Worm (Caenorhabditis elegans) whole organism, L3 larva: ENCODE results near the gene R160.14.
A peak's percentile ranks its signal among the peaks of the same experiment; 100 is the strongest.

Experiments used
- R02D3.7 ChIP-seq: fragments of 150-350 bp; optimal IDR thresholded peaks from 2 replicates; lab custom pipeline; 2014; ENCODE audit warnings: missing biosample characterization, missing genetic modification characterization
- ZK546.5 ChIP-seq: sonication (generic microtip); optimal IDR thresholded peaks from 2 replicates; lab custom pipeline; 2017; ENCODE audit warnings: missing biosample characterization, missing genetic modification characterization
- ama-1 ChIP-seq: fragments of 150-350 bp; optimal IDR thresholded peaks from 2 replicates; lab custom pipeline; 2018
- ceh-16 ChIP-seq: sonication (generic microtip); optimal IDR thresholded peaks from 2 replicates; lab custom pipeline; 2017; ENCODE audit warnings: missing biosample characterization, missing genetic modification characterization
- ceh-28 ChIP-seq: fragments of 150-350 bp; optimal IDR thresholded peaks from 2 replicates; lab custom pipeline; 2014; ENCODE audit warnings: missing biosample characterization, missing genetic modification reagents, missing genetic modification characterization
- ceh-82 ChIP-seq: fragments of 150-350 bp; optimal IDR thresholded peaks from 2 replicates; lab custom pipeline; 2014; ENCODE audit warnings: missing biosample characterization, missing genetic modification characterization
- ceh-9 ChIP-seq: sonication (generic microtip); optimal IDR thresholded peaks from 2 replicates; lab custom pipeline; 2018; ENCODE audit warnings: missing biosample characterization, missing genetic modification characterization
- egl-5 ChIP-seq: fragments of 150-350 bp; optimal IDR thresholded peaks from 2 replicates; lab custom pipeline; 2017; ENCODE audit warnings: missing biosample characterization, missing genetic modification reagents, missing genetic modification characterization, inconsistent platforms
- elt-1 ChIP-seq: fragments of 150-350 bp; optimal IDR thresholded peaks from 2 replicates; lab custom pipeline; 2014; ENCODE audit warnings: missing biosample characterization, missing genetic modification characterization
- elt-2 ChIP-seq: sonication (generic microtip); optimal IDR thresholded peaks from 2 replicates; lab custom pipeline; 2016; ENCODE audit warnings: missing genetic modification reagents, mild to moderate bottlenecking, missing genetic modification characterization, missing compliant biosample characterization
- elt-3 ChIP-seq, 3 experiments: fragments of 150-350 bp in 1 of 3; sonication (generic microtip) in 2 of 3; optimal IDR thresholded peaks; 2 replicates in 2 of 3; 4 replicates in 1 of 3; lab custom pipeline; 2014 to 2017; ENCODE audit warnings: missing biosample characterization in 3 of 3, missing genetic modification characterization in 3 of 3
- eor-1 ChIP-seq, 2 experiments: fragments of 150-350 bp; optimal IDR thresholded peaks; 2 replicates each; lab custom pipeline; 2014 to 2018; ENCODE audit warnings: missing biosample characterization in 2 of 2, missing genetic modification characterization in 2 of 2
- fos-1 ChIP-seq: fragments of 150-350 bp; optimal IDR thresholded peaks from 2 replicates; lab custom pipeline; 2014; ENCODE audit warnings: missing biosample characterization, missing genetic modification characterization
- hmg-11 ChIP-seq: sonication (generic microtip); optimal IDR thresholded peaks from 2 replicates; lab custom pipeline; 2016; ENCODE audit warnings: missing genetic modification characterization, missing compliant biosample characterization
- jun-1 ChIP-seq: fragments of 150-350 bp; optimal IDR thresholded peaks from 2 replicates; lab custom pipeline; 2014; ENCODE audit warnings: missing biosample characterization, missing genetic modification reagents, missing genetic modification characterization
- lin-15B ChIP-seq: fragments of 150-350 bp; optimal IDR thresholded peaks from 2 replicates; lab custom pipeline; 2014; ENCODE audit warnings: missing biosample characterization, missing genetic modification characterization
- lin-39 ChIP-seq: fragments of 150-350 bp; optimal IDR thresholded peaks from 2 replicates; lab custom pipeline; 2018; ENCODE audit warnings: missing biosample characterization, missing genetic modification reagents, missing genetic modification characterization
- lsy-12 ChIP-seq: sonication (generic microtip); optimal IDR thresholded peaks from 2 replicates; lab custom pipeline; 2016; ENCODE audit warnings: mild to moderate bottlenecking, missing genetic modification characterization, missing compliant biosample characterization
- mdl-1 ChIP-seq: fragments of 150-350 bp; optimal IDR thresholded peaks from 2 replicates; lab custom pipeline; 2014; ENCODE audit warnings: missing biosample characterization, missing genetic modification characterization
- mml-1 ChIP-seq: fragments of 150-350 bp; sonication (generic microtip); optimal IDR thresholded peaks from 3 replicates; lab custom pipeline; 2014; ENCODE audit warnings: missing biosample characterization, missing genetic modification characterization
- nfya-1 ChIP-seq: sonication (generic microtip); optimal IDR thresholded peaks from 2 replicates; lab custom pipeline; 2017; ENCODE audit warnings: missing genetic modification characterization, mild to moderate bottlenecking, missing compliant biosample characterization, antibody characterized with exemption, moderate library complexity; ENCODE audit not compliant: insufficient read depth
- nhr-11 ChIP-seq: fragments of 150-350 bp; optimal IDR thresholded peaks from 2 replicates; lab custom pipeline; 2014; ENCODE audit warnings: missing biosample characterization, missing genetic modification characterization
- nhr-12 ChIP-seq: fragments of 150-350 bp; optimal IDR thresholded peaks from 2 replicates; lab custom pipeline; 2014; ENCODE audit warnings: missing biosample characterization, missing genetic modification characterization
- nhr-23 ChIP-seq: fragments of 150-350 bp; optimal IDR thresholded peaks from 2 replicates; lab custom pipeline; 2014; ENCODE audit warnings: missing biosample characterization, missing genetic modification reagents, missing genetic modification characterization
- nhr-237 ChIP-seq: fragments of 150-350 bp; optimal IDR thresholded peaks from 2 replicates; lab custom pipeline; 2014; ENCODE audit warnings: missing biosample characterization, missing genetic modification characterization
- nhr-25 ChIP-seq: sonication (generic microtip); optimal IDR thresholded peaks from 2 replicates; lab custom pipeline; 2017; ENCODE audit warnings: missing biosample characterization, missing genetic modification characterization
- nhr-28 ChIP-seq: fragments of 150-350 bp; optimal IDR thresholded peaks from 2 replicates; lab custom pipeline; 2014; ENCODE audit warnings: missing biosample characterization, missing genetic modification characterization
- nhr-43 ChIP-seq: sonication (generic microtip); optimal IDR thresholded peaks from 2 replicates; lab custom pipeline; 2016; ENCODE audit warnings: mild to moderate bottlenecking, missing genetic modification characterization, missing compliant biosample characterization; ENCODE audit not compliant: poor library complexity, severe bottlenecking
- nhr-67 ChIP-seq: fragments of 150-350 bp; optimal IDR thresholded peaks from 2 replicates; lab custom pipeline; 2014; ENCODE audit warnings: missing biosample characterization, missing genetic modification characterization
- nhr-76 ChIP-seq: fragments of 150-350 bp; sonication (generic microtip); optimal IDR thresholded peaks from 5 replicates; lab custom pipeline; 2014; ENCODE audit warnings: missing biosample characterization, missing genetic modification characterization
- nhr-77 ChIP-seq: fragments of 150-350 bp; optimal IDR thresholded peaks from 2 replicates; lab custom pipeline; 2014; ENCODE audit warnings: missing biosample characterization, missing genetic modification characterization
- pqm-1 ChIP-seq: fragments of 150-350 bp; optimal IDR thresholded peaks from 2 replicates; lab custom pipeline; 2017; ENCODE audit warnings: missing biosample characterization, missing genetic modification characterization, inconsistent platforms
- sea-2 ChIP-seq: fragments of 150-350 bp; sonication (generic microtip); optimal IDR thresholded peaks from 4 replicates; lab custom pipeline; 2014; ENCODE audit warnings: missing biosample characterization, missing genetic modification reagents, missing genetic modification characterization
- skn-1 ChIP-seq: fragments of 150-350 bp; optimal IDR thresholded peaks from 2 replicates; lab custom pipeline; 2014; ENCODE audit warnings: missing biosample characterization, missing genetic modification characterization
- snpc-4 ChIP-seq: fragments of 150-350 bp; optimal IDR thresholded peaks from 2 replicates; lab custom pipeline; 2014; ENCODE audit warnings: missing biosample characterization, missing genetic modification characterization
- unc-62 ChIP-seq: fragments of 150-350 bp; sonication (generic microtip); optimal IDR thresholded peaks from 4 replicates; lab custom pipeline; 2014; ENCODE audit warnings: missing biosample characterization, missing genetic modification reagents, missing genetic modification characterization
- zag-1 ChIP-seq: fragments of 150-350 bp; optimal IDR thresholded peaks from 2 replicates; lab custom pipeline; 2014; ENCODE audit warnings: missing biosample characterization, missing genetic modification characterization
- ztf-4 ChIP-seq: fragments of 150-350 bp; optimal IDR thresholded peaks from 2 replicates; lab custom pipeline; 2014; ENCODE audit warnings: missing biosample characterization, missing genetic modification characterization

R160.14 gene

DNA sequence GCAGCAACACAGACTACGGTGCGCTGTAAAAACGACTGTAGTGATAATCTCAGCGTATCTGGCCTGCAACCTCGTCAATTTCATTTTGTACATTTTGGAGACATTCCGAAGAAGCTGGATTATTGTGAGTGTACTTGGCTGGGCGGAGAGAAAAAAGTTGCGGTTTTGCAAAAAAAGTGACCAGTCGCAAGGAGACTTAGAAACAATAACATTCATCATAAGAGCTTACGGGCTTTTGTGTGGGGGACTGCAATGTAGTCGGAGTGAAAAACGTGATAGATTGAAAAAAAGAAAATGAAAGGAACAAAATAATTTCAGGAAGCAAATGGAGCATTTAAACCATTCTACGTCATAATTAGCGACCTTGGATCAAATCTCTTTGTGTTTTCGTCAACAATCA is 36.6 kb upstream of the R160.14 start:
- TF ChIP-seq nhr-11 (tag; lab: Kevin White, UChicago), result no peak
- peak; percentile 38 for TF ChIP-seq lin-39 (tag; lab: Kevin White, UChicago)
- TF ChIP-seq nfya-1 (tag; lab: Kevin White, UChicago), result peak; percentile 17
- no peak for TF ChIP-seq fos-1 (tag; lab: Kevin White, UChicago)

DNA sequence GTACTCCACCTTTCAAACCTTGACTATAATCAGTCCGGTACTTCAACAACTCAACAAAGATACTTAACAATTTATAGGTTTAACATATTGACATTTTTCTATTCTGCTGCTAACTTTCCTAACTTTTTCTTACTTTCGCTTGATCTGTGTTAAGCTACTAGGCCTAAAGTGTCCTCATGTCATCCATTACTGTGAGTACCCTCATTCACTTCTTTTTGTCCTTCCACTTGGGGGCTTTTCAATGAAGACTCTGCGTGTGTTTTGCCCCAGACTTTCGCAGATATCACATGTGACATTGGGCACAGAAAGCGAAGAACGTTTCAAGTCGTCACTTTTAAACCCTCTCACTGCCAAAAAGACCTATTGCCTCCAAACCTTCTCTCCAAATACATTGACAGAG is 32.8 kb upstream of the R160.14 start:
- TF ChIP-seq ceh-16 (tag; lab: Kevin White, UChicago), result no peak
- no peak for TF ChIP-seq nfya-1 (tag; lab: Kevin White, UChicago)
- peak; percentile 60 for TF ChIP-seq lin-39 (tag; lab: Kevin White, UChicago)
- peak; percentile 35 for TF ChIP-seq elt-1 (tag; lab: Kevin White, UChicago)
- no peak for TF ChIP-seq skn-1 (tag; lab: Kevin White, UChicago)
- TF ChIP-seq unc-62, result peak; percentile 29
- TF ChIP-seq, all 47 proteins: peak for 3

DNA sequence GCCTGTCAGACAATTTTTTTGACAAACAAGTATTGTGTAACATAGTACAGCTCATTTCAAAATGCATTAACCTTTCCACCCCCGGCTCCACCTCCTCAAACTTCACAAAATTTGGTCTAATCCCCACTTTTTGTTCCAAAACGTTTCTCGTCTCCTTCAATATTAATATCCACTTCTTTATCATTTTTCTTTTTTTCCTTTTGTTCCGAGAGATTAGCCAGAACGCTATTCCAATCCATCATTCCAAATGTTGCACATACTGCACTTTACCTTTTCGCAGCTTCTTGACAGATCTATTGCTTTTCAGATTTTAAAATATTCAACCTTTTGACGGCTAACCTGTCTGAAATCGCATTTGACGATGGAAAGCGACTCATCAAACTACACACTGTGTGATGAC is 31.0 kb upstream of the R160.14 start, which contains the start of gene D1079.1:
Gene D1079.1 (plus strand): TSS at position 301 of the 400 bp plus-strand sequence.
- no peak for TF ChIP-seq pqm-1 (tag; lab: Kevin White, UChicago)
- no peak for TF ChIP-seq eor-1 (tag; optimal IDR thresholded peaks at IDR 0.05; lab: Kevin White, UChicago)
- no peak for TF ChIP-seq lin-15B (tag; lab: Kevin White, UChicago)
- no peak for TF ChIP-seq egl-5 (tag; lab: Kevin White, UChicago)
- no peak for TF ChIP-seq mdl-1
- TF ChIP-seq nhr-28 (tag; lab: Kevin White, UChicago), result no peak
- no peak for TF ChIP-seq nhr-237 (tag; lab: Kevin White, UChicago)
- TF ChIP-seq nhr-12 (tag; lab: Kevin White, UChicago), result no peak
- TF ChIP-seq mml-1, result no peak
- no peak for TF ChIP-seq nhr-77 (tag; lab: Kevin White, UChicago)
- no peak for TF ChIP-seq hmg-11 (tag; lab: Kevin White, UChicago)
- TF ChIP-seq nhr-11 (tag; lab: Kevin White, UChicago), result no peak
- TF ChIP-seq fos-1 (tag; lab: Kevin White, UChicago), result no peak
- TF ChIP-seq jun-1, result no peak
- no peak for TF ChIP-seq snpc-4
- TF ChIP-seq ztf-4, result no peak
- TF ChIP-seq ceh-28, result no peak
- TF ChIP-seq lsy-12, result no peak
- no peak for TF ChIP-seq nfya-1 (tag; lab: Kevin White, UChicago)

DNA sequence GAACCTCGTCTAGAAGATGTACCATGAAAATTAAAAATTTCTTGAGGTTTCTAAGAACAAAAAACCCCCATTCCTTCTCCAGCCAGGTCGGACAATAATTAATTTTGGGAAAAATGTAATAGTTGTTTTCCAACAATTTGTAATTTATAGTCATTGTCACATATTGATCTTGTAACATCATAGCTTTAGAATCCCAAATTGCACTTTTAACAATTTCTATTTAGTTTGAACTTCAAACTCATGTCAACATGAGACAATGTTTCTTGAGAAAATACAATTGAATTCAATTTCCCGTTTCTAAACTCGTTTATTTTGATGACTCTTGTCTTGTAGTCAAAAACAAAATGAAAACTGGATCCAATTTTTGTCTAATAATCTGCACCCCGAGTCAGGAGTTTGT is 28.4 kb upstream of the R160.14 start:
- TF ChIP-seq jun-1 (no peak), ceh-9 (tag; lab: Kevin White, UChicago) (no peak), lin-39 (tag; lab: Kevin White, UChicago) (no peak), ZK546.5 (tag; lab: Kevin White, UChicago) (no peak), nhr-67 (tag; lab: Kevin White, UChicago) (no peak), ceh-82 (tag; lab: Kevin White, UChicago) (no peak)

DNA sequence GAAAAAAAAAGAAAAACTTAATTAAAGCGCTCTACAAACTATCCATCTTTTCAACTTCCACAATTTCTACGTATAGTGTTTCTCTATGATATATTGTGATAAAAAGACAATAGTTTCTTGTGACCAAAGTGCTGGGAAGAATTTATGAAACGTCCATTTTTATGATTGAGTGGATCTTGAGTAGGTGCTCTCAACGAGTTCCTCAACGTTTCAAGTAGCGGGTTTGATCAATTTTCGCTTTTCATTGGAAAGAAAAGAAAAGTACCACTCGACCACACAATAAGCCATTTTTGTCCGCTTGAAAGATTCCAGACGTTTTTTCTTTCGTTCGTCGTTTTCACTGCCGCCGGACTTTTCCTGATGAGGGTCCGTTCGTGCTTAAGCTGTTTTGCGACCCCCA is 25.6 kb upstream of the R160.14 start:
- no peak for TF ChIP-seq pqm-1 (tag; lab: Kevin White, UChicago)
- TF ChIP-seq ceh-28, result no peak
- no peak for TF ChIP-seq lsy-12
- no peak for TF ChIP-seq elt-2 (tag; lab: Kevin White, UChicago)
- no peak for TF ChIP-seq ZK546.5 (tag; lab: Kevin White, UChicago)
- no peak for TF ChIP-seq elt-3 (tag; optimal IDR thresholded peaks at IDR 0.05; lab: Kevin White, UChicago)

DNA sequence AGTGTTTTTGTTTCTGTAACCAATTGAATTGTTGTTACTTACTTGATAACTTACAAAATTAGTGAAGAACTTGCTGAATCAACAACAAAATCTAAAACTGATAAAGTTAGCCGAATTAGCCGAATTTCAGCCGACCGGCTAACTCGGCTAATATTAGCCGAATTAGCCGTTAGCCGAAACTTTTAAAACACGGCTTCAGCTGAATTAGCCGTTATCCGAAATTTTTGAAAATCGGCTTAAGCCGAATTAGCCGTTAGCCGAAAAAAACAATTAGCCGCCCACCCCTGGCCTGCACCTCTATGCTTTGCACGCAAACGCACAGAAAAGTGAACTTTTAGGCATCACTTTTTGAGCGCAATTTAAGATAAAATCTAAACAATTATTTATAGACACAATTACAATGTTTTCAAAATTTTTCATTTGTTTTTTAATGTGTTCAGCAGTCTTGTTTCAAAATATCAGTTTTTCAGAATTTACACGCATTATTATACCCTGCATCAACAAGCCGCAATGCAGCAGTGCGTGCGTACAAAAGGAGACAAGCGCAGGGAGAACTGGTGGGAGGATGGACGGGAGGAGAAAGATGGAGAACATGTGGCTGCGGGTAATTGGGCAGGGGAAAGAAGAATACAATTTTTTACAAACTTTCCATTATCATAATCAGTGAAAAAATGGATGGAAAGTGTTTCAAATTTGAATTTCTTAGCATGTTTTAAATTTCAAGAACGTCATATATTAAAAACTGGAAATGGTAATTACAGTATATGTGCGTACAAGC is 23.4 kb upstream of the R160.14 start:
- TF ChIP-seq nhr-23 (tag; lab: Kevin White, UChicago) (peak; percentile 84), ztf-4 (no peak), skn-1 (tag; lab: Kevin White, UChicago) (peak; percentile 46), ama-1 (no peak), R02D3.7 (tag; lab: Kevin White, UChicago) (peak; percentile 54), hmg-11 (tag; lab: Kevin White, UChicago) (peak; percentile 84), snpc-4 (peak; percentile 80), ceh-9 (tag; lab: Kevin White, UChicago) (no peak), sea-2 (GFP tag; lab: Kevin White, UChicago) (no peak), unc-62 (no peak), ceh-28 (peak; percentile 80), elt-3 (tag; optimal IDR thresholded peaks at IDR 0.05; lab: Kevin White, UChicago) (no peak), nhr-25 (tag; lab: Kevin White, UChicago) (peak; percentile 87), nhr-43 (peak; percentile 86), ZK546.5 (tag; lab: Kevin White, UChicago) (no peak), ceh-16 (tag; lab: Kevin White, UChicago) (no peak), mml-1 (no peak), ceh-82 (tag; lab: Kevin White, UChicago) (peak; percentile 29), nhr-76 (tag; lab: Kevin White, UChicago) (no peak), nfya-1 (tag; lab: Kevin White, UChicago) (peak; percentile 71), nhr-28 (tag; lab: Kevin White, UChicago) (no peak), nhr-12 (tag; lab: Kevin White, UChicago) (no peak), nhr-67 (tag; lab: Kevin White, UChicago) (no peak), pqm-1 (tag; lab: Kevin White, UChicago) (peak; percentile 21), lin-15B (tag; lab: Kevin White, UChicago) (peak; percentile 27), egl-5 (tag; lab: Kevin White, UChicago) (peak; percentile 65), zag-1 (tag; lab: Kevin White, UChicago) (no peak)
